Fruit fly (Drosophila melanogaster): Measurements from ENCODE around the gene sfl.

sfl gene

dm6 chr3L:6552968-6553402 is 57.5 kb downstream of the sfl start:
- TF ChIP-seq CrebA (GFP tag; optimal IDR thresholded peaks at IDR 0.05; ENCODE audit: borderline replicate concordance) (no peak), usp (GFP tag; optimal IDR thresholded peaks at IDR 0.05) (no peak), psq (GFP tag; optimal IDR thresholded peaks at IDR 0.05) (peak; percentile 90), Dif (GFP tag; optimal IDR thresholded peaks at IDR 0.05; ENCODE audit: partially characterized antibody) (no peak), CG32264 (GFP tag; optimal IDR thresholded peaks at IDR 0.05) (peak; percentile 68), sage (GFP tag; optimal IDR thresholded peaks at IDR 0.05) (peak; percentile 64), N (GFP tag; optimal IDR thresholded peaks at IDR 0.05) (no peak), Hr83 (GFP tag; optimal IDR thresholded peaks at IDR 0.05; ENCODE audit: poor library complexity, severe bottlenecking) (peak; percentile 54), Jra (GFP tag; optimal IDR thresholded peaks at IDR 0.05) (peak; percentile 92), dmrt93B (GFP tag; optimal IDR thresholded peaks at IDR 0.05) (peak; percentile 84), CG9705 (GFP tag; optimal IDR thresholded peaks at IDR 0.05) (peak; percentile 89), sv (GFP tag; optimal IDR thresholded peaks at IDR 0.05) (peak; percentile 83), rgr (GFP tag; optimal IDR thresholded peaks at IDR 0.05) (peak; percentile 96), dl (GFP tag; optimal IDR thresholded peaks at IDR 0.05; ENCODE audit: insufficient read depth in 1 of 2, partially characterized antibody in 2 of 2) (no peak), HLH106 (tag; optimal IDR thresholded peaks at IDR 0.05) (peak; percentile 94), h (GFP tag; optimal IDR thresholded peaks at IDR 0.05) (peak; percentile 96), jim (GFP tag; optimal IDR thresholded peaks at IDR 0.05) (no peak), GATAd (GFP tag; optimal IDR thresholded peaks at IDR 0.05) (peak; percentile 82), Myc (optimal IDR thresholded peaks at IDR 0.05) (no peak), woc (GFP tag; optimal IDR thresholded peaks at IDR 0.05) (peak; percentile 80), Dfd (GFP tag; optimal IDR thresholded peaks at IDR 0.05) (peak; percentile 73), Hr78 (GFP tag; optimal IDR thresholded peaks at IDR 0.05) (no peak), pan (optimal IDR thresholded peaks at IDR 0.05) (no peak), lola (GFP tag; optimal IDR thresholded peaks at IDR 0.05) (no peak), Abd-B (GFP tag; optimal IDR thresholded peaks at IDR 0.05) (no peak), brk (GFP tag; optimal IDR thresholded peaks at IDR 0.05) (peak; percentile 94), OdsH (GFP tag; optimal IDR thresholded peaks at IDR 0.05) (peak; percentile 94), br (GFP tag; optimal IDR thresholded peaks at IDR 0.05) (peak; percentile 96), Vsx2 (GFP tag; optimal IDR thresholded peaks at IDR 0.05; ENCODE audit: partially characterized antibody) (no peak), Hnf4 (GFP tag; optimal IDR thresholded peaks at IDR 0.05) (peak; percentile 95), ey (GFP tag; optimal IDR thresholded peaks at IDR 0.05) (peak; percentile 95), tai (GFP tag; optimal IDR thresholded peaks at IDR 0.05) (peak; percentile 94), Mio (GFP tag; optimal IDR thresholded peaks at IDR 0.05) (peak; percentile 52), fru (GFP tag; optimal IDR thresholded peaks at IDR 0.05) (peak; percentile 93), Rel (GFP tag; optimal IDR thresholded peaks at IDR 0.05) (peak; percentile 16), Rel (tag; optimal IDR thresholded peaks at IDR 0.05) (peak; percentile 79), Sp1 (GFP tag; optimal IDR thresholded peaks at IDR 0.05) (peak; percentile 92), foxo (GFP tag; optimal IDR thresholded peaks at IDR 0.05) (peak; percentile 60 to 92), dsf (GFP tag; optimal IDR thresholded peaks at IDR 0.05; ENCODE audit: borderline replicate concordance) (peak; percentile 70)

dm6 chr3L:6554056-6554739 is 58.7 kb downstream of the sfl start:
- TF ChIP-seq dl (GFP tag; optimal IDR thresholded peaks at IDR 0.05; ENCODE audit: insufficient read depth in 1 of 2, partially characterized antibody in 2 of 2) (no peak), CrebA (GFP tag; optimal IDR thresholded peaks at IDR 0.05; ENCODE audit: borderline replicate concordance) (no peak), dmrt93B (GFP tag; optimal IDR thresholded peaks at IDR 0.05) (peak; percentile 8), Dfd (GFP tag; optimal IDR thresholded peaks at IDR 0.05) (no peak), Jra (GFP tag; optimal IDR thresholded peaks at IDR 0.05) (no peak), usp (GFP tag; optimal IDR thresholded peaks at IDR 0.05) (no peak), Hnf4 (GFP tag; optimal IDR thresholded peaks at IDR 0.05) (no peak), woc (GFP tag; optimal IDR thresholded peaks at IDR 0.05) (no peak), jim (GFP tag; optimal IDR thresholded peaks at IDR 0.05) (no peak), Dif (GFP tag; optimal IDR thresholded peaks at IDR 0.05; ENCODE audit: partially characterized antibody) (no peak), lola (GFP tag; optimal IDR thresholded peaks at IDR 0.05) (no peak), br (GFP tag; optimal IDR thresholded peaks at IDR 0.05) (no peak), ey (GFP tag; optimal IDR thresholded peaks at IDR 0.05) (peak; percentile 8), fru (GFP tag; optimal IDR thresholded peaks at IDR 0.05) (peak; percentile 3), Abd-B (GFP tag; optimal IDR thresholded peaks at IDR 0.05) (no peak), Myc (optimal IDR thresholded peaks at IDR 0.05) (no peak), psq (GFP tag; optimal IDR thresholded peaks at IDR 0.05) (no peak), h (GFP tag; optimal IDR thresholded peaks at IDR 0.05) (peak; percentile 2), Sp1 (GFP tag; optimal IDR thresholded peaks at IDR 0.05) (peak; percentile 6), CG32264 (GFP tag; optimal IDR thresholded peaks at IDR 0.05) (no peak), GATAd (GFP tag; optimal IDR thresholded peaks at IDR 0.05) (no peak), HLH106 (tag; optimal IDR thresholded peaks at IDR 0.05) (no peak), Hr83 (GFP tag; optimal IDR thresholded peaks at IDR 0.05; ENCODE audit: poor library complexity, severe bottlenecking) (no peak)
